Fruit fly (Drosophila melanogaster) whole organism: Measurements from ENCODE around the gene mRpS24.

ENCODE experiments used
- CG8478 ChIP-seq: fragments of >200 bp; optimal IDR thresholded peaks from 2 replicates; lab custom pipeline; 2018; ENCODE audit warnings: inconsistent platforms
- Dll ChIP-seq: fragments of >200 bp; optimal IDR thresholded peaks from 2 replicates; lab custom pipeline; 2017
- EcR ChIP-seq, 2 experiments: fragments of >200 bp; optimal IDR thresholded peaks; 2 replicates each; lab custom pipeline; 2017; ENCODE audit warnings: missing biosample characterization in 2 of 2, missing genetic modification characterization in 2 of 2, missing genetic modification reagents in 2 of 2
- pan ChIP-seq: fragments of >200 bp; optimal IDR thresholded peaks from 2 replicates; lab custom pipeline; 2017
- psq ChIP-seq: fragments of >200 bp; optimal IDR thresholded peaks from 2 replicates; lab custom pipeline; 2017
- usp ChIP-seq: fragments of >200 bp; optimal IDR thresholded peaks from 2 replicates; lab custom pipeline; 2017; ENCODE audit warnings: missing biosample characterization, missing genetic modification characterization, mixed read lengths

The mRpS24 gene

dm6 chr3R:24139646-24140130 lies 23.7 kb downstream of the mRpS24 start:
- TF ChIP-seq EcR (GFP tag; optimal IDR thresholded peaks at IDR 0.05; lab: Kevin White, UChicago) (no peak), usp (no peak), CG8478 (lab: Kevin White, UChicago) (no peak), Dll (lab: Kevin White, UChicago) (no peak), psq (lab: Kevin White, UChicago) (no peak), pan (lab: Kevin White, UChicago) (no peak)

dm6 chr3R:24138478-24139455 lies 24.6 kb downstream of the mRpS24 start:
- TF ChIP-seq pan (lab: Kevin White, UChicago) (no peak), CG8478 (lab: Kevin White, UChicago) (no peak), Dll (lab: Kevin White, UChicago) (no peak), psq (lab: Kevin White, UChicago) (no peak), EcR (GFP tag; optimal IDR thresholded peaks at IDR 0.05; lab: Kevin White, UChicago) (no peak), usp (no peak)

DNA sequence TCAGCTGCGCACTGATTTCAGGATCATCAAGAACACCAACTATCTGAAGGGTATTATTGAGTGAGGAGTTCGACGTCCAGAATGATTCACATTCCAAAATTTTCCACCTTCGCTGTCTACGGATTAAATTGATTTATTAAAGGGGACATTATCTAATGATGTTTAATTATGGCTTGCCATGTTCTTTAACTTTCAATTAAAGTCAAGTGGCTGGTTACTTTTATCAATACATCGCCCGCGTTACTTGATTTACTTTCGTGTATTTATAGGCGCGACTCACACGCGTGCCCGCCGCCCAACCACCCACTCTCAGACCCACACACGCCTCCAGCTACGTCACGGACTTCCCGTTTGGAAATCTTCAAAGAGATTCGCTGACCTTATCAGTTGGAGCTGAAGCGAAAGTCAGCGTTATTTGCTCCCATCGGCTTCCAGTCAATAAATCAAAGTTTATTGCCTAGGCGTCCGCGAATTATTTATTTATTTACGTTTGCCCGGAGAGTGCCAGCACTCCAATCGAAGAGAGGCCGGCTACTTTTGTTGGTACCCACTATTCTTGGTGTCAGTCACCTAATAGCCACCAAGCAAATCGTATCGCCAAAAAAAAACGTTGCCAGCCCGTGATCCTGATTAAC lies 25.9 kb downstream of the mRpS24 start, which contains the start of gene Npc2f:
Gene Npc2f (plus strand): TSS at position 585 of the 635 bp plus-strand sequence.
- TF ChIP-seq pan (lab: Kevin White, UChicago) (no peak), usp (no peak), EcR (GFP tag; optimal IDR thresholded peaks at IDR 0.05; lab: Kevin White, UChicago) (no peak), Dll (lab: Kevin White, UChicago) (no peak), psq (lab: Kevin White, UChicago) (no peak), CG8478 (lab: Kevin White, UChicago) (no peak)

dm6 chr3R:24134580-24134979 lies 28.8 kb downstream of the mRpS24 start, which contains the start of gene Sec10:
Sec10 (plus strand) TSS chr3R:24134831.
- TF ChIP-seq EcR (GFP tag; optimal IDR thresholded peaks at IDR 0.05; lab: Kevin White, UChicago): no peak
- no peak for TF ChIP-seq usp
- TF ChIP-seq pan (lab: Kevin White, UChicago): no peak
- no peak for TF ChIP-seq CG8478 (lab: Kevin White, UChicago)
- no peak for TF ChIP-seq psq (lab: Kevin White, UChicago)
- TF ChIP-seq Dll (lab: Kevin White, UChicago): no peak

- no peak for TF ChIP-seq pan (lab: Kevin White, UChicago)
- no peak for TF ChIP-seq usp
- no peak for TF ChIP-seq Dll (lab: Kevin White, UChicago)
- no peak for TF ChIP-seq CG8478 (lab: Kevin White, UChicago)
- TF ChIP-seq EcR (GFP tag; optimal IDR thresholded peaks at IDR 0.05; lab: Kevin White, UChicago): no peak
- TF ChIP-seq psq (lab: Kevin White, UChicago): no peak
Measured at dm6 chr3R:24130080-24130479, 33.3 kb downstream of the mRpS24 start, which contains the start of the genes GatB and Tsc1. GatB (minus strand) TSS chr3R:24130255. Tsc1 (plus strand) TSS chr3R:24130307.

DNA sequence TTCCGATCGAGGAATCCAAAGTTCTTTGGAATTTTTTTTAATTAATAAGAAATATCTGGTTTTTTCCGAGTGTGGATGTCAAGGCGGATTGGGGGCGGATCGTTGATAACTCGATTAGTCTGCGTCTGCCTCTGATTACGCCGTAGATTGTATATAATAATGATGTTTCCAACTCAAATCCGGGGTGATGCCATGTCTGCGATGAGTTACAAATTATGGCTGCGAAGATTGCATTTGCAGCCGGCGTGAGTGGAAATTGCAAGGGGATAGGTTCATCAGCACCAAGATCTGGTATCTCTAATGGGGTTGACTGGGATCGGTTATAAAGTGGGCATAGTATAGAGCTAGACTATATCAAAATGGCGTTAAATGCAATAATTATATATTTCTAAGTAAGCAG lies 41.0 kb downstream of the mRpS24 start:
- TF ChIP-seq Dll (lab: Kevin White, UChicago): no peak
- TF ChIP-seq usp: no peak
- no peak for TF ChIP-seq CG8478 (lab: Kevin White, UChicago)
- TF ChIP-seq pan (lab: Kevin White, UChicago): no peak

DNA sequence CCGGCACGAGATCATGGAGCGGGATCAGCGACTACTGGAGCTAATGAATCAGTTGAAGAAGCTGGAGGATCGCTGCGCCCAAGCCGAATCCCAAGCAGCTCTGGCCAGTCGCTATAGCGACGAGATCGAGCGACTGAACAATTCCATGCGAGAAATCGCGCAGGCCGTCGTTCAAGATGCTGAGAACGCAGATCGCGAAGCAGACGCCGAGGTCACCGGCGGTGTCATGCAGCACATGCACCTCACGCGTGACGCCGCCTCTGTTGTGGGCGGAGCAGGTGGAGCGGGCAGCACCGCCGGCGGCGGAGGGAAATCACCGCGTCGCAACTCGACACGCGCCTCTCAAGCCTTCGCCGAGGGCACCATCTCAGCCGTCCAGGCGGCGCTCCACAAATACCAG lies 41.7 kb downstream of the mRpS24 start:
- TF ChIP-seq Dll (lab: Kevin White, UChicago) (no peak), psq (lab: Kevin White, UChicago) (no peak), CG8478 (lab: Kevin White, UChicago) (no peak), pan (lab: Kevin White, UChicago) (no peak), usp (no peak), EcR (GFP tag; optimal IDR thresholded peaks at IDR 0.05; lab: Kevin White, UChicago) (no peak)

dm6 chr3R:24116972-24117371 lies 46.4 kb downstream of the mRpS24 start:
- TF ChIP-seq CG8478 (lab: Kevin White, UChicago): no peak
- no peak for TF ChIP-seq Dll (lab: Kevin White, UChicago)
- TF ChIP-seq usp: no peak
- no peak for TF ChIP-seq psq (lab: Kevin White, UChicago)
- no peak for TF ChIP-seq EcR (GFP tag; optimal IDR thresholded peaks at IDR 0.05; lab: Kevin White, UChicago)
- TF ChIP-seq pan (lab: Kevin White, UChicago): no peak

- TF ChIP-seq pan (lab: Kevin White, UChicago) (no peak), usp (no peak), EcR (GFP tag; optimal IDR thresholded peaks at IDR 0.05; lab: Kevin White, UChicago) (no peak), CG8478 (lab: Kevin White, UChicago) (no peak), psq (lab: Kevin White, UChicago) (no peak), Dll (lab: Kevin White, UChicago) (no peak)
Measured at dm6 chr3R:24116180-24116579, 47.2 kb downstream of the mRpS24 start, which contains the start of gene CG13607. CG13607 (minus strand) TSS chr3R:24116322.

dm6 chr3R:24113070-24113385 lies 50.3 kb downstream of the mRpS24 start, which contains the start of gene Root:
Root (plus strand) TSS chr3R:24113286.
- TF ChIP-seq usp: no peak
- no peak for TF ChIP-seq CG8478 (lab: Kevin White, UChicago)
- TF ChIP-seq EcR (GFP tag; optimal IDR thresholded peaks at IDR 0.05; lab: Kevin White, UChicago): no peak
- no peak for TF ChIP-seq pan (lab: Kevin White, UChicago)
- no peak for TF ChIP-seq Dll (lab: Kevin White, UChicago)
- no peak for TF ChIP-seq psq (lab: Kevin White, UChicago)
